Fruit fly (Drosophila melanogaster) whole organism, pupa: ENCODE measurements around the gene Vha13.

Experiments
- CG12605 ChIP-seq: fragments of 200-800 bp; sonication (Bioruptor generic); IDR thresholded peaks from 2 replicates; pipeline ENCODE4 v1.3.6; 2022; ENCODE audit warnings: missing biosample characterization, missing genetic modification characterization
- CG17806 ChIP-seq: fragments of 200-800 bp; sonication (Bioruptor generic); optimal IDR thresholded peaks from 2 replicates; lab custom pipeline; 2018; ENCODE audit warnings: missing biosample characterization, mild to moderate bottlenecking, missing genetic modification characterization, moderate library complexity
- CG8301 ChIP-seq: fragments of 200-800 bp; sonication (Bioruptor generic); optimal IDR thresholded peaks from 2 replicates; lab custom pipeline; 2018; ENCODE audit warnings: missing biosample characterization, mild to moderate bottlenecking, missing genetic modification characterization
- CG9948 ChIP-seq: fragments of 200-800 bp; sonication (Bioruptor generic); optimal IDR thresholded peaks from 2 replicates; lab custom pipeline; 2018; ENCODE audit warnings: missing biosample characterization, mild to moderate bottlenecking, missing genetic modification characterization, moderate library complexity
- D1 ChIP-seq: fragments of 200-800 bp; sonication (Bioruptor generic); optimal IDR thresholded peaks from 2 replicates; lab custom pipeline; 2018; ENCODE audit warnings: missing biosample characterization, mild to moderate bottlenecking, missing genetic modification characterization, moderate library complexity
- EcR ChIP-seq: fragments of 200-800 bp; sonication (Bioruptor generic); optimal IDR thresholded peaks from 3 replicates; lab custom pipeline; 2019; ENCODE audit warnings: missing biosample characterization, missing genetic modification characterization, mild to moderate bottlenecking, moderate library complexity, missing genetic modification reagents
- Ets98B ChIP-seq: fragments of 200-800 bp; sonication (Bioruptor generic); IDR thresholded peaks from 2 replicates; pipeline ENCODE4 v1.3.6; 2022; ENCODE audit warnings: missing biosample characterization, missing genetic modification characterization
- Pif1B ChIP-seq: fragments of 200-800 bp; sonication (Bioruptor generic); optimal IDR thresholded peaks from 3 replicates; lab custom pipeline; 2016; ENCODE audit warnings: missing biosample characterization, missing genetic modification characterization
- fd96Ca ChIP-seq: fragments of 200-800 bp; sonication (Bioruptor generic); IDR thresholded peaks from 3 replicates; pipeline ENCODE4 v1.3.6; 2022; ENCODE audit warnings: missing biosample characterization, missing genetic modification characterization
- gl ChIP-seq: fragments of 200-800 bp; sonication (Bioruptor generic); optimal IDR thresholded peaks from 2 replicates; lab custom pipeline; 2018; ENCODE audit warnings: missing biosample characterization, mild to moderate bottlenecking, missing genetic modification characterization
- rn ChIP-seq: fragments of 200-800 bp; sonication (Bioruptor generic); IDR thresholded peaks from 2 replicates; pipeline ENCODE4 v1.3.6; 2022; ENCODE audit warnings: missing biosample characterization, missing genetic modification characterization

dm6 chr3R:19632685-19633116 lies 11.5 kb downstream of the Vha13 start, which contains the start of gene CG6231:
- TF ChIP-seq rn (no peak), Pif1B (GFP tag; lab: Kevin White, UChicago) (no peak), Ets98B (no peak; the same call in 1 of the 2 replicates), CG8301 (tag; lab: Kevin White, UChicago) (no peak), EcR (GFP tag; lab: Kevin White, UChicago) (no peak), CG9948 (no peak), fd96Ca (no peak), CG17806 (tag; lab: Kevin White, UChicago) (no peak), gl (no peak), D1 (tag; lab: Kevin White, UChicago) (no peak), CG12605 (GFP tag; lab: Robert Waterston, UW) (no peak; the same call in 1 of the 2 replicates)
